Fruit fly (Drosophila melanogaster) whole organism, embryonic: ENCODE results near the gene CG4880.
A peak's percentile ranks its signal among the peaks of the same experiment; 100 is the strongest.

Experiments
- ATbp ChIP-seq: fragments of 200-800 bp; sonication (Bioruptor generic); optimal IDR thresholded peaks from 2 replicates; lab custom pipeline; 2017; ENCODE audit warnings: missing biosample characterization, mild to moderate bottlenecking, missing genetic modification characterization, missing genetic modification reagents
- CG10209 ChIP-seq: fragments of 200-800 bp; sonication (Bioruptor generic); optimal IDR thresholded peaks from 3 replicates; lab custom pipeline; 2017; ENCODE audit warnings: missing biosample characterization, mild to moderate bottlenecking, missing genetic modification characterization, missing genetic modification reagents
- CG10274 ChIP-seq: fragments of 200-800 bp; sonication (Bioruptor generic); optimal IDR thresholded peaks from 3 replicates; lab custom pipeline; 2017; ENCODE audit warnings: missing biosample characterization, mild to moderate bottlenecking, missing genetic modification characterization
- CG11723 ChIP-seq: fragments of 200-800 bp; sonication (Bioruptor generic); optimal IDR thresholded peaks from 2 replicates; lab custom pipeline; 2017; ENCODE audit warnings: missing biosample characterization, mild to moderate bottlenecking, missing genetic modification characterization
- CG13296 ChIP-seq: fragments of 200-800 bp; sonication (Bioruptor generic); optimal IDR thresholded peaks from 3 replicates; lab custom pipeline; 2018; ENCODE audit warnings: missing biosample characterization, mild to moderate bottlenecking, missing genetic modification characterization
- CG14965 ChIP-seq: fragments of 200-800 bp; sonication (Bioruptor generic); optimal IDR thresholded peaks from 2 replicates; lab custom pipeline; 2016; ENCODE audit warnings: missing biosample characterization, missing genetic modification characterization, borderline replicate concordance
- CG15073 ChIP-seq: fragments of 200-800 bp; sonication (Bioruptor generic); optimal IDR thresholded peaks from 2 replicates; lab custom pipeline; 2016; ENCODE audit warnings: missing biosample characterization, missing genetic modification characterization
- CG15514 ChIP-seq: fragments of 200-800 bp; sonication (Bioruptor generic); optimal IDR thresholded peaks from 3 replicates; lab custom pipeline; 2017; ENCODE audit warnings: missing biosample characterization, missing genetic modification characterization, mild to moderate bottlenecking, moderate library complexity, missing genetic modification reagents
- CG18011 ChIP-seq: fragments of 200-800 bp; sonication (Bioruptor generic); optimal IDR thresholded peaks from 2 replicates; lab custom pipeline; 2017; ENCODE audit warnings: missing biosample characterization, missing genetic modification characterization, mild to moderate bottlenecking, moderate library complexity, missing genotype
- CG1832 ChIP-seq: fragments of 200-800 bp; sonication (Bioruptor generic); optimal IDR thresholded peaks from 2 replicates; lab custom pipeline; 2017; ENCODE audit warnings: missing biosample characterization, mild to moderate bottlenecking, missing genetic modification characterization, inconsistent platforms
- CG30020 ChIP-seq: fragments of 200-800 bp; optimal IDR thresholded peaks from 2 replicates; lab custom pipeline; 2019; ENCODE audit warnings: missing biosample characterization, mild to moderate bottlenecking, missing genetic modification characterization, moderate library complexity
- CG31365 ChIP-seq: fragments of 200-800 bp; sonication (Bioruptor generic); optimal IDR thresholded peaks from 2 replicates; lab custom pipeline; 2018; ENCODE audit warnings: missing biosample characterization, mild to moderate bottlenecking, missing genetic modification characterization
- CG3281 ChIP-seq: fragments of 200-800 bp; sonication (Bioruptor generic); optimal IDR thresholded peaks from 3 replicates; lab custom pipeline; 2017; ENCODE audit warnings: missing biosample characterization, mild to moderate bottlenecking, missing genetic modification characterization
- CG34376 ChIP-seq: fragments of 200-800 bp; sonication (Bioruptor generic); optimal IDR thresholded peaks from 2 replicates; lab custom pipeline; 2018; ENCODE audit warnings: missing biosample characterization, mild to moderate bottlenecking, missing genetic modification characterization
- CG5245 ChIP-seq: fragments of 200-800 bp; sonication (Bioruptor generic); optimal IDR thresholded peaks from 3 replicates; lab custom pipeline; 2016; ENCODE audit warnings: missing biosample characterization, missing genetic modification characterization
- CG6272 ChIP-seq: fragments of 200-800 bp; sonication (Bioruptor generic); IDR thresholded peaks from 2 replicates; pipeline ENCODE4 v1.3.6; 2022; ENCODE audit warnings: missing biosample characterization, missing genetic modification characterization
- CG6854 ChIP-seq: fragments of 200-800 bp; sonication (Bioruptor generic); optimal IDR thresholded peaks from 3 replicates; lab custom pipeline; 2017; ENCODE audit warnings: missing biosample characterization, mild to moderate bottlenecking, missing genetic modification characterization
- D ChIP-seq, 2 experiments: fragments of 200-800 bp in 1 of 2; fragments of >200 bp in 1 of 2; sonication (Bioruptor generic) in 1 of 2; optimal IDR thresholded peaks; 2 replicates in 1 of 2; 3 replicates in 1 of 2; lab custom pipeline; 2017; ENCODE audit warnings: mild to moderate bottlenecking in 1 of 2, missing biosample characterization in 1 of 2, missing genetic modification characterization in 1 of 2, missing genetic modification reagents in 1 of 2
- Drgx ChIP-seq: fragments of 200-800 bp; sonication (Bioruptor generic); IDR thresholded peaks from 2 replicates; pipeline ENCODE4 v1.3.6; 2022; ENCODE audit warnings: missing biosample characterization, missing genetic modification characterization
- Fer1 ChIP-seq: fragments of 200-800 bp; sonication (Bioruptor generic); optimal IDR thresholded peaks from 2 replicates; lab custom pipeline; 2017; ENCODE audit warnings: missing biosample characterization, mild to moderate bottlenecking, missing genetic modification characterization
- MTF-1 ChIP-seq: fragments of 200-800 bp; sonication (Bioruptor generic); optimal IDR thresholded peaks from 2 replicates; lab custom pipeline; 2018; ENCODE audit warnings: missing biosample characterization, mild to moderate bottlenecking, missing genetic modification characterization, borderline replicate concordance
- Med ChIP-seq: fragments of 200-800 bp; sonication (Bioruptor generic); peaks from one replicate; lab custom pipeline; 2016; ENCODE audit warnings: missing biosample characterization, missing genetic modification characterization, mild to moderate bottlenecking, inconsistent platforms, moderate library complexity
- Meics ChIP-seq: fragments of 200-800 bp; sonication (Bioruptor generic); optimal IDR thresholded peaks from 2 replicates; lab custom pipeline; 2017; ENCODE audit warnings: missing biosample characterization, mild to moderate bottlenecking, missing genetic modification characterization
- Neu2 ChIP-seq: fragments of 200-800 bp; sonication (Bioruptor generic); optimal IDR thresholded peaks from 3 replicates; lab custom pipeline; 2016; ENCODE audit warnings: missing biosample characterization, missing genetic modification characterization, borderline replicate concordance
- NfI ChIP-seq: fragments of 200-800 bp; sonication (Bioruptor generic); optimal IDR thresholded peaks from 3 replicates; lab custom pipeline; 2018; ENCODE audit warnings: missing biosample characterization, mild to moderate bottlenecking, missing genetic modification characterization, moderate library complexity
- amos ChIP-seq: fragments of 200-800 bp; sonication (Bioruptor generic); IDR thresholded peaks from 2 replicates; pipeline ENCODE4 v1.3.6; 2022; ENCODE audit warnings: missing biosample characterization, missing genetic modification characterization; ENCODE audit not compliant: partially characterized antibody
- cwo ChIP-seq: fragments of 200-800 bp; sonication (Bioruptor generic); optimal IDR thresholded peaks from 3 replicates; lab custom pipeline; 2017; ENCODE audit warnings: missing biosample characterization, missing genetic modification characterization, mild to moderate bottlenecking, moderate library complexity, missing genetic modification reagents
- disco-r ChIP-seq: fragments of 200-800 bp; sonication (Bioruptor generic); optimal IDR thresholded peaks from 2 replicates; lab custom pipeline; 2016; ENCODE audit warnings: missing biosample characterization, missing genetic modification characterization
- dpn ChIP-seq, 2 experiments: fragments of 200-800 bp; sonication (Bioruptor generic); optimal IDR thresholded peaks; 3 replicates each; lab custom pipeline; 2016; ENCODE audit warnings: missing biosample characterization in 2 of 2, missing genetic modification characterization in 2 of 2
- exex ChIP-seq: fragments of 200-800 bp; sonication (Bioruptor generic); optimal IDR thresholded peaks from 4 replicates; lab custom pipeline; 2018; ENCODE audit warnings: missing biosample characterization, mild to moderate bottlenecking, missing genetic modification characterization, moderate library complexity
- eyg ChIP-seq: fragments of 200-800 bp; sonication (Bioruptor generic); optimal IDR thresholded peaks from 3 replicates; lab custom pipeline; 2016; ENCODE audit warnings: missing biosample characterization, missing genetic modification characterization
- gsb ChIP-seq: fragments of 200-800 bp; sonication (Bioruptor generic); IDR thresholded peaks from 2 replicates; pipeline ENCODE4 v1.3.6; 2022; ENCODE audit warnings: missing biosample characterization, missing genetic modification characterization
- jumu ChIP-seq: fragments of 200-800 bp; sonication (Bioruptor generic); optimal IDR thresholded peaks from 3 replicates; lab custom pipeline; 2016; ENCODE audit warnings: missing biosample characterization, missing genetic modification characterization
- lola ChIP-seq, 3 experiments: fragments of >200 bp in 2 of 3; fragments of 200-800 bp in 1 of 3; sonication (Bioruptor generic) in 1 of 3; optimal IDR thresholded peaks; 2 replicates each; lab custom pipeline; 2017 to 2019; ENCODE audit warnings: missing biosample characterization in 3 of 3, missing genetic modification characterization in 3 of 3, mild to moderate bottlenecking in 1 of 3, moderate library complexity in 1 of 3
- mirr ChIP-seq: fragments of 200-800 bp; sonication (Bioruptor generic); optimal IDR thresholded peaks from 3 replicates; lab custom pipeline; 2018; ENCODE audit warnings: missing biosample characterization, mild to moderate bottlenecking, missing genetic modification characterization
- onecut ChIP-seq: fragments of 200-800 bp; sonication (Bioruptor generic); IDR thresholded peaks from 2 replicates; pipeline ENCODE4 v1.3.6; 2022; ENCODE audit warnings: missing biosample characterization, missing genetic modification characterization
- schlank ChIP-seq: fragments of 200-800 bp; sonication (Bioruptor generic); optimal IDR thresholded peaks from 2 replicates; lab custom pipeline; 2018; ENCODE audit warnings: missing biosample characterization, mild to moderate bottlenecking, missing genetic modification characterization
- tin ChIP-seq: fragments of 200-800 bp; sonication (Bioruptor generic); optimal IDR thresholded peaks from 3 replicates; lab custom pipeline; 2016; ENCODE audit warnings: missing biosample characterization, missing genetic modification characterization
- tll ChIP-seq, 2 experiments: fragments of 200-800 bp in 1 of 2; fragments of >200 bp in 1 of 2; sonication (Bioruptor generic) in 1 of 2; optimal IDR thresholded peaks; 2 replicates each; lab custom pipeline; 2017 to 2019; ENCODE audit warnings: missing biosample characterization in 2 of 2, missing genetic modification characterization in 2 of 2, mild to moderate bottlenecking in 1 of 2, moderate library complexity in 1 of 2
- unpg ChIP-seq: fragments of 200-800 bp; sonication (Bioruptor generic); optimal IDR thresholded peaks from 3 replicates; lab custom pipeline; 2018; ENCODE audit warnings: missing biosample characterization, mild to moderate bottlenecking, missing genetic modification characterization, moderate library complexity
- zen2 ChIP-seq: fragments of 200-800 bp; sonication (Bioruptor generic); IDR thresholded peaks from 3 replicates; pipeline ENCODE4 v1.3.6; 2022; ENCODE audit warnings: missing biosample characterization, missing genetic modification characterization; ENCODE audit not compliant: partially characterized antibody

CG4880 gene

DNA sequence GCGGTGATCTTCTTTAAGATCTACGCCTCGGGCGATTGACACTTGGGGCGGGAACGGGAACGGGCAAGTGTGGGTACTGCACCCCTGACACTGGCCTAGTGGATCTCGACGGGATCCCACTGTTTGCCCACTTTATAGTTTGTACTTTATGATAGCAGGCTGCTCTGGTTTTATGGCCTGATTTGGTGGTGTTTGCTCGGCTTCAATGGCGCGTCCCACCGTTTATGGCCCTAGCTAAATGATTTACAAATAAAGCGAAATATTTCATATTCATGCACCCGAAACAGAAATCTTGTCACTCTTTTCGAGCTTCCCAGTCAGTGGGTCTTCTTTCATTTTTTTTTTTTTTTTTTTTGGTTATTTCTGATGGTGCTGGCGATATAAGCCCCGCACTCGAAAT lies 4.0 kb downstream of the CG4880 start (continued):
- TF ChIP-seq Med (peak; percentile 61), CG6272 (GFP tag; lab: Robert Waterston, UW) (no peak), dpn (GFP tag; optimal IDR thresholded peaks at IDR 0.05; lab: Kevin White, UChicago) (no peak), MTF-1 (GFP tag; lab: Kevin White, UChicago) (peak; percentile 31), disco-r (GFP tag; lab: Kevin White, UChicago) (no peak), CG18011 (no peak), ATbp (peak; percentile 35), amos (no peak), eyg (no peak), zen2 (GFP tag; lab: Robert Waterston, UW) (no peak), schlank (tag; lab: Kevin White, UChicago) (peak; percentile 32), tll (GFP tag; optimal IDR thresholded peaks at IDR 0.05; lab: Kevin White, UChicago) (no peak), Meics (GFP tag; lab: Kevin White, UChicago) (peak; percentile 10), Drgx (GFP tag; lab: Robert Waterston, UW) (no peak), Fer1 (GFP tag; lab: Kevin White, UChicago) (peak; percentile 46), Neu2 (no peak), gsb (GFP tag; lab: Robert Waterston, UW) (no peak), unpg (GFP tag; lab: Kevin White, UChicago) (peak; percentile 28), exex (tag; lab: Kevin White, UChicago) (no peak), CG30020 (no peak), lola (GFP tag; optimal IDR thresholded peaks at IDR 0.05; lab: Kevin White, UChicago) (no peak), NfI (GFP tag; lab: Kevin White, UChicago) (no peak), CG14965 (no peak), CG6854 (GFP tag; lab: Kevin White, UChicago) (no peak), mirr (GFP tag; lab: Kevin White, UChicago) (peak; percentile 2), CG15514 (GFP tag; lab: Kevin White, UChicago) (peak; percentile 37), CG5245 (GFP tag; lab: Kevin White, UChicago) (no peak), tin (GFP tag; lab: Kevin White, UChicago) (no peak), jumu (no peak), CG10274 (GFP tag; lab: Kevin White, UChicago) (no peak), D (optimal IDR thresholded peaks at IDR 0.05; lab: Kevin White, UChicago) (no peak), D (GFP tag; optimal IDR thresholded peaks at IDR 0.05; lab: Kevin White, UChicago) (no peak), CG31365 (tag; lab: Kevin White, UChicago) (no peak), CG34376 (no peak), CG10209 (GFP tag; lab: Kevin White, UChicago) (no peak), onecut (no peak), CG11723 (GFP tag; lab: Kevin White, UChicago) (no peak), CG15073 (GFP tag; lab: Kevin White, UChicago) (no peak), CG1832 (GFP tag; lab: Kevin White, UChicago) (no peak), CG3281 (GFP tag; lab: Kevin White, UChicago) (peak; percentile 45), cwo (GFP tag; lab: Kevin White, UChicago) (peak; percentile 9), CG13296 (GFP tag; lab: Kevin White, UChicago) (peak; percentile 57)
